Fruit fly (Drosophila melanogaster): ENCODE measurements around the gene CG31524.

- no peak for TF ChIP-seq pnt (GFP tag; optimal IDR thresholded peaks at IDR 0.05)
- no peak for TF ChIP-seq Oaz (GFP tag; IDR thresholded peaks at IDR 0.05)
- TF ChIP-seq CG7271 (tag; optimal IDR thresholded peaks at IDR 0.05), result no peak
- TF ChIP-seq fru (optimal IDR thresholded peaks at IDR 0.05), result no peak
- no peak for TF ChIP-seq CG18764 (GFP tag; optimal IDR thresholded peaks at IDR 0.05)
- TF ChIP-seq en (GFP tag; optimal IDR thresholded peaks at IDR 0.05), result no peak
- no peak for TF ChIP-seq CG8478 (optimal IDR thresholded peaks at IDR 0.05)
- TF ChIP-seq Ravus (GFP tag; IDR thresholded peaks at IDR 0.05), result no peak
- no peak for TF ChIP-seq Vsx1 (GFP tag; optimal IDR thresholded peaks at IDR 0.05)
Observed at dm6 chr3R:30503406-30503805, 10.7 kb downstream of the CG31524 start, which contains the start of gene CG31371.

Data from whole organism, embryonic.